Fruit fly (Drosophila melanogaster): ENCODE results near the gene CG11899.

The CG11899 gene

DNA sequence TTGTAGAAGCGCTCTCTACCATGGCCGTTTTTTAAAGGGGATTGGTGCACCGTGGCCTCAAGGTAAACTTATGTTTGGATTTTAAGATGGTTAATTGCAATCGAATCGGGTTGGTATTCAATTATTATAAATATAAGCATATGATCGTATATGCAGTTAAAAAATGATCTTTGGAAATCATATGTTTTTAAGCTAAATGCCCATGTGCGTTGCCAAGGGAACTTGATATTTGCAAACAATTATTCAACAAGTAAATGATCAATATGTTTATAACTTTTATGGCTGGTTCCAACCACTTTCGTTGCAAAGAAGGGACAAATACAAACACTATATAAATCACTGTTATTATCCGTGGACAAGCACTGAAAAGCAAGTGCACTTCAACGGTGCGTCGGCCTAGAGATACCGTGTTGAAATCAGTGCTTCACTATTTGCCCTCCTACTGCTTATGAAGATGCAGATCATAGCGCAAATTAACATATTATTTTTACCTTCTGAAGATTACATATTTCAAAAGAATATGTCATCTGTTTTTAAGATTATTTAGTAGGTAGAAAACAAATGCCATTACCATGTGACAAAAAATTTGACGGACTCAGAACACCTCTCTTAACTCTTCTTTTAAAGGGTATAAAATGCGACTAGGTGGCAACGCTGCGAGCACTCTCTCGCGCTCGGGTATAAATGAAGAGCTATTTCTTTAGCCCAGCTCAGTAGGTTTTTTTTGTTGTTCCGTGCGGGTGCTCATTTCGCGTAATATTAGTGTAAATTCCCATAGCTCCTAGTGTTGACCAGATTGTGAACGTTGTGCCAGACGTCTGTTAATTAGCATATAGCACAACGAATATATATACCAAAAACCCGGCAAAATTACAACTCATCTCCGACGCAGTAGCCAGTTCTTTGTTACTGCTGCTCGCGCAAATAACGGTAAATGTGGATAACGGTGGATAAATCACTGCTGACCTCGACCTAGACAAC is 42.5 kb upstream of the CG11899 start, which contains the start of gene rdog (continued):
- TF ChIP-seq crp (GFP tag; optimal IDR thresholded peaks at IDR 0.05), result peak in 1 of 2 experiments; percentile 47
- no peak for TF ChIP-seq br (optimal IDR thresholded peaks at IDR 0.05)
- TF ChIP-seq croc (GFP tag; conservative IDR thresholded peaks at IDR 0.05), result peak; percentile 68
- peak; percentile 66 for TF ChIP-seq twi (tag; optimal IDR thresholded peaks at IDR 0.05)
- TF ChIP-seq Kr (GFP tag; optimal IDR thresholded peaks at IDR 0.05), result peak; percentile 82
- TF ChIP-seq CG12071 (GFP tag; optimal IDR thresholded peaks at IDR 0.05), result peak; percentile 30
- TF ChIP-seq CG4707 (GFP tag; optimal IDR thresholded peaks at IDR 0.05), result peak; percentile 3
- TF ChIP-seq Taf1 (GFP tag; IDR thresholded peaks at IDR 0.05), result no peak
- TF ChIP-seq CG42726 (GFP tag; IDR thresholded peaks at IDR 0.05; ENCODE audit: partially characterized antibody), result no peak
- peak; percentile 73 for TF ChIP-seq CG18619 (GFP tag; optimal IDR thresholded peaks at IDR 0.05)
- no peak for TF ChIP-seq CG4730 (GFP tag; IDR thresholded peaks at IDR 0.05)
- peak; percentile 40; the same call in 1 of the 2 replicates for TF ChIP-seq CG14014 (GFP tag; IDR thresholded peaks at IDR 0.05)
- TF ChIP-seq run (tag; optimal IDR thresholded peaks at IDR 0.05), result peak; percentile 39
- peak; percentile 69 for TF ChIP-seq CG2116 (GFP tag; optimal IDR thresholded peaks at IDR 0.05)
- TF ChIP-seq Optix (GFP tag; IDR thresholded peaks at IDR 0.05), result peak; percentile 72; the same call in 2 of the 3 replicates
- no peak for TF ChIP-seq MTF-1 (GFP tag; optimal IDR thresholded peaks at IDR 0.05; ENCODE audit: borderline replicate concordance)
- TF ChIP-seq Asciz (GFP tag; optimal IDR thresholded peaks at IDR 0.05), result peak; percentile 59
- TF ChIP-seq al (GFP tag; IDR thresholded peaks at IDR 0.05), result peak; percentile 27; the same call in 1 of the 2 replicates
- peak; percentile 85 for TF ChIP-seq NC2β (GFP tag; optimal IDR thresholded peaks at IDR 0.05)
- TF ChIP-seq nom (GFP tag; optimal IDR thresholded peaks at IDR 0.05), result peak; percentile 72
- peak; percentile 35 to 77 for TF ChIP-seq bsh (GFP tag; optimal IDR thresholded peaks at IDR 0.05)
- TF ChIP-seq ci (GFP tag; IDR thresholded peaks at IDR 0.05), result 0 out of 3 replicates have a peak, but pooled peaks have one; percentile 6
- peak; percentile 45 for TF ChIP-seq seq (GFP tag; IDR thresholded peaks at IDR 0.05)
- peak; percentile 31 for TF ChIP-seq fd3F (GFP tag; optimal IDR thresholded peaks at IDR 0.05)
- TF ChIP-seq fu2 (GFP tag; optimal IDR thresholded peaks at IDR 0.05), result peak; percentile 65
- peak; percentile 84 for TF ChIP-seq Xbp1 (GFP tag; optimal IDR thresholded peaks at IDR 0.05)
- no peak for TF ChIP-seq CG10431 (GFP tag; optimal IDR thresholded peaks at IDR 0.05)
- TF ChIP-seq Xrp1 (GFP tag; IDR thresholded peaks at IDR 0.05), result no peak
- TF ChIP-seq Sry-δ (GFP tag; optimal IDR thresholded peaks at IDR 0.05), result peak; percentile 53
- TF ChIP-seq fru (optimal IDR thresholded peaks at IDR 0.05), result no peak
- TF ChIP-seq shn (GFP tag; optimal IDR thresholded peaks at IDR 0.05), result peak; percentile 81
- peak; percentile 61 for TF ChIP-seq CG1529 (GFP tag; optimal IDR thresholded peaks at IDR 0.05)
- peak; percentile 91 for TF ChIP-seq CG3995 (GFP tag; optimal IDR thresholded peaks at IDR 0.05)
- TF ChIP-seq rib (GFP tag; IDR thresholded peaks at IDR 0.05), result peak; percentile 27; the same call in 1 of the 2 replicates
- peak; percentile 75 for TF ChIP-seq caup (GFP tag; optimal IDR thresholded peaks at IDR 0.05; ENCODE audit: severe bottlenecking)
- TF ChIP-seq sisA (GFP tag; IDR thresholded peaks at IDR 0.05), result peak; percentile 69
- no peak for TF ChIP-seq GATAe (GFP tag; conservative IDR thresholded peaks at IDR 0.05)
- peak; percentile 11 for TF ChIP-seq wek (GFP tag; optimal IDR thresholded peaks at IDR 0.05)
- peak; percentile 28 for TF ChIP-seq CG8359 (GFP tag; optimal IDR thresholded peaks at IDR 0.05; ENCODE audit: borderline replicate concordance)
- 0 out of 4 replicates have a peak, but pooled peaks have one; percentile 50 for TF ChIP-seq chinmo (GFP tag; IDR thresholded peaks at IDR 0.05; ENCODE audit: partially characterized antibody)
- TF ChIP-seq nerfin-2 (GFP tag; IDR thresholded peaks at IDR 0.05; ENCODE audit: partially characterized antibody), result no peak
- TF ChIP-seq CG31388 (GFP tag; optimal IDR thresholded peaks at IDR 0.05), result peak; percentile 65
- peak; percentile 49 for TF ChIP-seq vfl (GFP tag; optimal IDR thresholded peaks at IDR 0.05)
- peak; percentile 9; the same call in 1 of the 2 replicates for TF ChIP-seq bowl (GFP tag; IDR thresholded peaks at IDR 0.05)
- peak; percentile 65 for TF ChIP-seq PHDP (tag; optimal IDR thresholded peaks at IDR 0.05)
- peak; percentile 50; the same call in 1 of the 3 replicates for TF ChIP-seq zfh1 (GFP tag; IDR thresholded peaks at IDR 0.05)
- TF ChIP-seq CG17328 (GFP tag; IDR thresholded peaks at IDR 0.05), result peak; percentile 52; the same call in 1 of the 2 replicates

Measured in whole organism, embryonic.